Fruit fly (Drosophila melanogaster): Measurements from ENCODE around the gene Set8.
A peak's percentile ranks its signal among the peaks of the same experiment; 100 is the strongest.

Gene Set8

DNA sequence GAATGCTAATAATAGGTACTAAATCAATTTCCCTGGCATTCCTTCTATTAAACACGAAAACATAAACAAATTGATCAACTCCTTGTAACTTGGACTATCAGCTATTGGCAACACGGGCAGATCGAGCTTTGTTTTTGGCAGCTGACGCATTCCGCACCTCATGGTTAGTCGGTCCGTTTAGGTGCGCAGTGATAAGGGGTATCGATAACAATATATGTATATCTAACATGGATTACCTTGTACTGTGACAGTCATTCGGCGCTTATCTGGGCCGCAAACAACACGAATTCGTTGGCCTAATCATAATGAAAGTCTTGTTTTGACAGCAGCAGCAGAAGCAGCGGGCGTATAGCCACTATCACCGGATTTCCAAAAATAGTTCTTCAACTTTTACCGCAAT is 27.9 kb upstream of the Set8 start:
- no peak for TF ChIP-seq noc (tag; optimal IDR thresholded peaks at IDR 0.05)

DNA sequence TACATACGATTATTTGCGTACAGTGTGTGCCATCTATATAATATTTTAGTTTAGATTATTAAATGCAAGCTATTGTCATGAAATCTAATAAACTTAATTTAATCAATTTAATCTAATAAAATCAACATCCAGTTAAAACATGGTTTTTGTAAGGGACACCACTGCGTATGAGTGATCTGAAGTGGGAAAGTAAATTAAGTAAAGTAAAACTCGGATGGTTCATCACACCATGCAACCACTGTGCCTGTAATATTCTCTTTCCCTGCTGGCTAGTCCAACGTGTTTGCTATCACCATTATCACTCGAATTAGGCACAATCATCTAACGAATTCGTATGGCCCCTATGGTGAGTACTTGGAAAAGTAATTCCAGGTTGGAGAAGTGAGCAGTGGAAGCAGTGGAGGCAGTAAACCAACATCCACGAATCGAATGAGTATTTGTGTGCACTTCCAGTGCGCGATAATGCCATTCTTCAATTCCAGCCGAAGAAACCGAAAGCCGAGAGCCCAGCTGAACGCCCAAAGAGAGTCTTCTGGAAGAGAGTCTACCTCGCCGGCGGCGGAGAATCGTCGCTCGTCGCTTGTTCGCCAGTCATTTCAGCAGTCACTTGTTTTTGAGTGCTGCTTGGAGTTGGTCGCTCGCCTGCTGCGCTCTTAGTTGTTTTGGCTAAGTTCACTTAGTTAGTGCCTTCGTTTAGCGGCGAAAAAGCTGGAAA is 27.0 kb upstream of the Set8 start, which contains the start of gene red:
Gene red (plus strand): TSS at position 403 of the 715 bp plus-strand sequence.
- TF ChIP-seq noc (tag; optimal IDR thresholded peaks at IDR 0.05): peak; percentile 94

DNA sequence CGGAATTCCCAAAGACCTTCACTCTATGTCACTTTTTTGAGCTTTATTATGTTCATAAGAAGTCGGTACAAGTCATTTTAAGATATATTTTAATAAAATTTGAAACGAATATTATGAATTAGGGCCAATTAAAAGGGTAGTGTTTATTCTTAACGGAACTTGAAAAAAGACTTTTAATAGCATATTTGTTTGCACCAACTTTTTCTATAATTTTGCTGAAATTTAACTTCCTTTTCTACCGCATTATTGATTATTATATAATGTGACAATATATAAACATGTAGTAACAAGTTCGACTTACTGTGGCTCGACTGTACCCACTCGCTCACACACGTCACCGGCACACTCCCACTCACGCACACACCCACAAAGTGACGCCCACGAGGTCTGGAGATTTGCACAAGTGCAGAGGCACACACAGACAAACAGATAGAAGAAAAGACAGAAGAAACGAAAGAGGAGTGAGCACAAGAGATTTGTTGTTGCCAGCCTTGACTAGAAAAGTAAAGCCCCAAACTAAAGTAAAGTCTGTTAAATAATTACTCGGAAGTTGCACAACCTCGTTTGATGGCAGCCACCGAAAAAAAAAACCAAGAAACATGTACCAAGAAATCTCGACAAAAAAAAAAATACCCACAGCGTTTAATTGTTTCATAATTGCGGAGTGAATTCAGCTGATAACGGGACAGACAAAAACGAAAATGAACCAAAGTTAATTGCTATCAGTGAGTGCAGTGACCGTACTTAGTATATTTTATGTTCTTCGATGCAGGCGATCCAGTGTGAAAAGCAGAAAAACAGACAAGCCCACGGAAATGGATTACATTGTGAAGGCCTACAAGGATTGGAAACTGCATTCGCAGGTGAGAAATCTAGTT is 25.6 kb upstream of the Set8 start:
- TF ChIP-seq noc (tag; optimal IDR thresholded peaks at IDR 0.05): peak; percentile 72

DNA sequence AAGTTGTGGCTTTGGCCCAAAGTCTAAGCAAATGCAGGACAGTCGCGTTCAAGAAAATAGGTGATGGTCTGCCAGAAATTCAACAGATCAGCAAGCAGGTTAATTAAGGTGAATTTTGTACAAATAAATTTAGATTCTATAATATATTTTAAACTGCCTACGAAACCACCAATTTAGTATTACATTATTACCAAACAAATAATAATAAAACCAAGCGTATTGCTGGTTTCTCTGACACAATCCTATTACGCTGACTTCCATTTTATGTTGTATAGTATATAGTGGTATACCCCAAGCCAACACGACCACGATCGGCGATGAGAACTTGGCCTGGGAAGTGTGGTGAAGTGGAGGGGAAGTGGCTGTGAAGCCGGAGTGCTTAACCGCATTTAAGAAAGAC is 24.4 kb upstream of the Set8 start:
- peak; percentile 89 for TF ChIP-seq noc (tag; optimal IDR thresholded peaks at IDR 0.05)

DNA sequence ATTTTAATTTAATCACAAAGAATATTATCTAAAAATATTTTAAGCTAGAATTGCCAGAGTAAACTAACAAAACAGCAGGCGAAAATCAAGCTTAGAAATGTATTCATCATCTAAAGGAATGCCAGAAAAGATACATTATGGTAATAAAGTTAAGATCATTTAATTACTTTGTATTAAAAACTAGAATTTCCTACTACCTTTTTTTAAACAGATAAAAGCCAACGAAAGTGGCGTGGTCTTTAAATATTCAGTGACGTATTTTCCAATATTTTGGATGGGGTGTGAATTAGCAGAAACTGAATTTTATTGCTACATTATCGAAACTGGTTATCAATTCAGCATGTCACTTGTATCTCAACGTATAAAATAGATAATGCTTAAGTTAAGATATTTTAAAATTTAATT is 23.5 kb upstream of the Set8 start:
- no peak for TF ChIP-seq noc (tag; optimal IDR thresholded peaks at IDR 0.05)

DNA sequence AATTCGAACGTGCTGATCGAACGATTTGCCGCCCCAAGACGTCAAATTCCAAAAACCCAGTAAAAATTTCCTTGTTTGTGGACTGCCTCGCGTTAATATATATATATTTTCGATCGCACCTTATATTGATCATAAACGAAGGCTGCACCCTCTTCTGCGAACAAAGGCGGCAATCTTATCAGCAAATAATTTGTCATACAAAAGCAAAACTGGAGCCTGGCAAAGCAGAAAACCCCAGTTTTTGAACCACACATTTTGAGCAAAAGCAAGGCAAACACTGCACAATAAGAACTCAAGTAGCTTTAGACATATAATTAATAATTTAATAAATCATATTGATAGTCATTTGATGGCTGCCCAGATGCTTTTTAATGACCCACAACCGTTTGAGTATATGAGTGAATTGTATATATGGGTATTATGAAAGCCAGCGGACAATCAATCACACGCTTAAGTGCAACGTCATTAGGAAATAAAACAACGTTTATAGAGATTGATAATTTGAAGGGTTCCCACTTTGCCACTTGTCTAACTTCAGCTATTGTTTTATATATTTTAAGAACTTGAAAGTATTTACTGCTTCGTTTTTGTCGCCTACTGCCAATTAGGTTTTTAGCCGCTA is 21.3 kb upstream of the Set8 start:
- TF ChIP-seq noc (tag; optimal IDR thresholded peaks at IDR 0.05): peak; percentile 29

DNA sequence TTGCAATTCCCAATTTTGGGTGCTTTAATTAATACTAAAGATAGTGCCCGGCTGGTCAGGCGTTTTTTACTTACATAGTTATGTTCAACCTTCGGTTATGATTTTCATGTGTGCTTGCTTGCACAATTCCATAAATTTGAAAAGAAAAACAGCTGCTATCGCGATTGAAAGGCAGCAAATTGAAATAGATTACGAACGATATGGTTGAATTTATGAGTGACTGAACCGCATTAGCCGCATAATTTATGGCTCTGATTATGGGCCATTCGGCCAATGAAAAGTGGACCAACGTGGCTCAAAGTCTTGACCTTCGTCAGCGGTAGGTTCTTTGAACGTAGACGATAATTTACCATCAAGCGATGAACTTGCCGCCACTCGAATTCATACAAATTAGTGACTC is 19.7 kb upstream of the Set8 start:
- peak; percentile 61 for TF ChIP-seq noc (tag; optimal IDR thresholded peaks at IDR 0.05)

DNA sequence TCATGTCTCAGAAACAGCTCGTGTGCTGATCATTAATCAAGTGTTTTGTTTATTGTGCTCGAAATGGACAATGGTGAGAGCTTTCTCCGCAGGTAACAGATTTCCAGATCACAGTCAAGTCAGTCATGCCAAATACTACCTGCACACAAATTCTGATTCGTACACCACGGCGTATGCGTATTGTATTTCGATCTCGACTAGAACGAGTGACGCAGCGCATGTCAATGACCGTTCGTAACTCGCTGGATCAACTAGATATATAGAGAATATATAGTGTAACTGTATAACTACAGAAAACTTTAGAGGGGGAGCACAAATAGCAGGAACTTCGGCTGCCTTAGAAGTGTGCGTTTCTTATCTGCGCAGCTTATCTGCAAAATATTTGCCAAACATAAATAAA is 19.1 kb upstream of the Set8 start:
- no peak for TF ChIP-seq noc (tag; optimal IDR thresholded peaks at IDR 0.05)

DNA sequence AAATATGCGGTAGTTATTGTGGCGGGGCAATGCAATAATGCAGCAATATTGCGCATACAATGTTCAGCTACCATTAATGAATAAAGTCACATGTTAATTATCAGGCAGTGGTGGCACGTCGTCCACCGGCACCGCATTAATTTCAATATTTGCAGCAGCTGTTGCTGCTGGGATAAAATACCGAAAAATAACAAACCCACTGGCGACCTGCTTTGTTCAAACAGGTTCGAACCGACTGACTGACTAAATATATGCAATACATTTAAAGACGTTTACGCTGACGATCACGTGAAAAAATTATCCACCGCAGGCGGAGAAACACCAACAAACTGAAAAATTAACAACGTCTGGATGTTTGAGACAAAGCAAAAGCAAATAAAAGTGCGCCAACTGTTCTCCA is 18.3 kb upstream of the Set8 start:
- TF ChIP-seq noc (tag; optimal IDR thresholded peaks at IDR 0.05): no peak

DNA sequence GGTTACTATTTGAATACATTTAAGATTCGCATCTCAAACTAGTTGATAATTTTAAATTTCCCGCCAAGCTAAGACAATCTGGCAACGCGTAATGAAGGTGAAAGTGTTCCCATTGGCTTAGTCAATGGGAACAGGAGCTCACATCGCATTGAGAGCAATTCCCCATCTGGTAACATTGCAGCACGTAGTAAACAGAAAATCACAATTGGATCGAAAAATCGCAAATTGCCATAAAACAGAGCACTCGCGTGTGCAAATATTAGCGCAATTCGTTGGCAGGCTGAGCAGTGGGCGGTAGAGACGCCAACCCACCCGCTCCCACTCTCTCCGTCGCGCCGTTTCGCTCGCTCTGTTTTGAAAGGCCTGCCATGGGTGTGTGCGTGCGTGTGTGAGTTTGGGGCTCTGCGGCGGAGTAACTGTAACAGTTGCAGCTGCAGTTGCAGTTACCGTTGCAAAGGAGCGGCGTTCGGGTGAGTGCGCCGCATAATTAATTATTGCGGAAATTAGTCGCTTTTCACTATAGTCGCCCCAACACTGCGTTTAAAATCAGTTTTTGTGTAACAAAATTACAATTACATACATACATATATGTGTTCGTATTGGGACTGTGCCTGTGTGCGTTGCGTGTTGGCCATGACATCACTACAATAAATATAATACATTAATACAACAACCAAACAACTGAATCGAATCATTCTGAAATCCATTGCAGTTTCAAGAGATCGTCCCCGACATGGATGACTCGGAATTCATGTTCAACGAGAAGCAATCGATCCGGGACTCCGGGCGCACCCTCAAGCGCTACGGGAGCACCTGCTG is 17.6 kb upstream of the Set8 start:
- TF ChIP-seq noc (tag; optimal IDR thresholded peaks at IDR 0.05): no peak

DNA sequence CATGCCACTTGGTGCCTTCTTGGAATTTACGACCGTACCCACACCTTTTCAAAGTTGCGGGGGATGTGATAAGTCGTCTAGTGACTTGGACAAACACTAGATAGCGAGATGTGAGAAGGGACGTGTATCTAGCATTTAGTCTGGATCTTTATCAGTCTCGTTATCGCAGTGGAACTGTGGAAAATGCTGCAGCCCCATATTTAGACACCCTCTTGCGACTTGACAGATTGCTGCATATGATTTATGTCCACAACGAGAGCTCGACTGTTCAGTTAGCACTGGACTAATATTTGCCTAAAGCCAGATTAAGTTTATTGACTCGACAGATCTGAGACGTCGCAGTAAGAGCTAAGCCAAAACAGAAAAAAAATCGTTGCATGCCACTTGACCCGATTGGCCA is 15.9 kb upstream of the Set8 start:
- peak; percentile 8 for TF ChIP-seq noc (tag; optimal IDR thresholded peaks at IDR 0.05)

DNA sequence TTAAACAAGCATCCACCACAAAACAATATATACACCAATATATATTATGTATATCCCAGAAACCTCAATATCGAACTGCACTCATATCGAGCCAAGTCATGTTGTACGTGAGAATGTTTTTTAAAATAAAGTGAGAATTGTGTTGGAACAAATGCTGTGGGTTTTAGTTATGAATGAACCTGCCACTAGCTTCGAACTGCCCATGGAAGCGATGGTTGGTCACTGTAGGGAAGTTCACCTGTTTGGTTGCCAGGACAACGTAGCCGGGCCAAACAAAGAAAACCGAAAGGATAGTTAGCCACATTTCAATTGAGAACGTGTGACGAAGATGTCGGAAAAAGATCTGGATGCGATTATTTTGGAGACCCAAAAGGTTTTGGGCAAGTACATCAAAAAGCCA is 13.7 kb upstream of the Set8 start, which contains the start of gene IFT54:
Gene IFT54 (plus strand): TSS at position 301 of the 400 bp plus-strand sequence.
- TF ChIP-seq noc (tag; optimal IDR thresholded peaks at IDR 0.05): no peak

DNA sequence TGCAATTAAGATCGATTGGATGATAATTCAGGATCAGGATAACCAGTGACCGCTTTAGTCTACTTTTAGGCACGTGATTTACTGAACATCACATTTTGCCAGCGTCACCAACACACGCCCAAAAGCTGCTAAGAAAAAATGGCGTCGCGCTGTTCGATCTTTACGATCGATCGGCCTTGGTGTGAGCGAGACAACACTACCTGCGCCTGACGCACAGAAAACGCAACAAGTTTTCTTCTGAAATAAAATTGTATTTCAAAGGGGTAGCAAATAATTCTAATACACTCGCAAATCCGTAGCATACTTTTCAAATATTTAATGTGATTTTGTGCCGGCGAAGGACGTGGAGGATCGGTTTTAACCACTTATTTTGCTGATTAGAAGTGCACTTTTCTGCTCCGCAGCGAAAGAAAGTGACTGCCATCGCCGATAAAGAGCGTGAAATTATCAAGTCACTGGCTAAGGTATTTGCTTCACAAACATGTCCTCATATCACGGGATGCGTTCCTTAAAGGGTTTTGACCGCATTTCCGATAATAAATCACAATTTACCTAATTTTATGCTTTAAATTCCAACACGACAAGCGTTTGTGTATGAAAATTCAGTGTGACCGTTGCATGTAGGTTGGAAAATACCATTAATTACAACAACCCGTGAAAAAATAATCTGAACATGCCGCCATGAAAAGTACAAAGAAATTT is 7.7 kb upstream of the Set8 start:
- no peak for TF ChIP-seq noc (tag; optimal IDR thresholded peaks at IDR 0.05)

DNA sequence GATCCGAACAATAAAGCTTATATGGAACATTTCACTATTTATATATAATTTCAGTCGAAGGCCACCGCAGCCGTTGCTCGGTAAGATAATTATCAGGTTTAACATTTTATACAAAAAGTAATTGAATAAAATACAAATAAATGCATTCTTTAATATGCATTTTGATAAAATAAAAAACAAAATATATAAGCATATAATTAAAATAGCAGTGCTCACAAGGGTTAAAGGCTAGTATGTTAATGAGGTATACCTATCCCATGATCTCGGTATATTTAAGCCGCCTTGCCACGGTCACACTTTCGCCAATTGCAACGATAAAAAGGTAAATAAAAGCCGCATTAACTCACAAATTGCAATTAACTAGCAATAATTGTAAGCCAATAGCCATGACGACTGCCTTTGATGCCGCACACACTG is 7.0 kb upstream of the Set8 start, which contains the start of gene Polr2I:
Gene Polr2I (plus strand): TSS at position 289 of the 417 bp plus-strand sequence.
- TF ChIP-seq noc (tag; optimal IDR thresholded peaks at IDR 0.05): peak; percentile 12

DNA sequence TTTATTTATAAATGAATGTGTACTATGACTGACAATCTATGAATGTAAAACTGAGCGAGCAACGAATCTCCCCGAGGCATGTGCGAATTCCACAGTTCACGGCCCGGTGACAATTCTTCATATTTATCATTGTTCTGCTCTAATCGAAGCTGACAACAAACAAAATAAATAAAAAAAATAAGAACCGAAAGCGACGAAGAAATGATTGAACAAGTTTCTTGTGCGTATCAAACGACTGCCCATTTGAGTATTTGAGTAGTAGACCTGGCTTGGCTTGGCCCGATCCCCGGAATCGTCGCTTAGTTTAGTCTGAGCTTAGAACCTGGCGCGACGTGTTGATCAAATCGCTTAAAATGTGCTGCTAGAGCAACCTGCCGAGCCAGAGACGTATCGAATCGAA is 5.8 kb upstream of the Set8 start, which contains the start of gene CG31321:
Gene CG31321 (plus strand): TSS at position 301 of the 400 bp plus-strand sequence.
- TF ChIP-seq noc (tag; optimal IDR thresholded peaks at IDR 0.05): no peak
